Fruit fly (Drosophila melanogaster): ENCODE data around the gene yellow-c.

yellow-c gene

dm6 chr2L:15038339-15039308, 3.4 kb downstream of the yellow-c start, which contains the start of gene CIAPIN1 (continued):
- TF ChIP-seq Dfd (GFP tag; optimal IDR thresholded peaks at IDR 0.05), result no peak
- no peak for TF ChIP-seq HLH3B (GFP tag; IDR thresholded peaks at IDR 0.05)
- TF ChIP-seq CG17912 (GFP tag; optimal IDR thresholded peaks at IDR 0.05), result no peak
- no peak for TF ChIP-seq danr (GFP tag; IDR thresholded peaks at IDR 0.05)
- TF ChIP-seq CG31388 (GFP tag; optimal IDR thresholded peaks at IDR 0.05), result no peak
- no peak for TF ChIP-seq cwo (GFP tag; optimal IDR thresholded peaks at IDR 0.05)
- TF ChIP-seq bbx (GFP tag; IDR thresholded peaks at IDR 0.05; ENCODE audit: partially characterized antibody), result peak; percentile 65
- TF ChIP-seq Nf-YC (tag; optimal IDR thresholded peaks at IDR 0.05), result no peak
- TF ChIP-seq CG9215 (GFP tag; IDR thresholded peaks at IDR 0.05), result no peak
- TF ChIP-seq CG15514 (GFP tag; optimal IDR thresholded peaks at IDR 0.05), result peak; percentile 83
- peak; percentile 52 for TF ChIP-seq Bgb (GFP tag; IDR thresholded peaks at IDR 0.05; ENCODE audit: partially characterized antibody)
- no peak for TF ChIP-seq bigmax (GFP tag; optimal IDR thresholded peaks at IDR 0.05)
- no peak for TF ChIP-seq en (GFP tag; optimal IDR thresholded peaks at IDR 0.05)
- no peak; the same call in 1 of the 2 replicates for TF ChIP-seq sna (GFP tag; IDR thresholded peaks at IDR 0.05; ENCODE audit: partially characterized antibody)
- TF ChIP-seq CG11456 (GFP tag; IDR thresholded peaks at IDR 0.05), result no peak
- peak; percentile 69 for TF ChIP-seq MESR4 (GFP tag; optimal IDR thresholded peaks at IDR 0.05)
- TF ChIP-seq CG10543 (GFP tag; optimal IDR thresholded peaks at IDR 0.05), result no peak
- TF ChIP-seq crol (GFP tag; IDR thresholded peaks at IDR 0.05), result no peak
- no peak for TF ChIP-seq CG6683 (GFP tag; optimal IDR thresholded peaks at IDR 0.05)
- peak; percentile 40; the same call in 1 of the 3 replicates for TF ChIP-seq CG7963 (GFP tag; IDR thresholded peaks at IDR 0.05; ENCODE audit: partially characterized antibody)
- TF ChIP-seq Oli (tag; optimal IDR thresholded peaks at IDR 0.05), result no peak
- TF ChIP-seq Oaz (GFP tag; IDR thresholded peaks at IDR 0.05), result no peak
- TF ChIP-seq Dad (GFP tag; optimal IDR thresholded peaks at IDR 0.05), result no peak
- TF ChIP-seq CG3726 (GFP tag; IDR thresholded peaks at IDR 0.05), result no peak
- no peak for TF ChIP-seq Gug (GFP tag; IDR thresholded peaks at IDR 0.05)
- no peak for TF ChIP-seq usp (GFP tag; optimal IDR thresholded peaks at IDR 0.05)
- 0 out of 2 replicates have a peak, but pooled peaks have one; percentile 51 for TF ChIP-seq CG42726 (GFP tag; IDR thresholded peaks at IDR 0.05; ENCODE audit: partially characterized antibody)
- no peak for TF ChIP-seq CG8290 (GFP tag; optimal IDR thresholded peaks at IDR 0.05)
- TF ChIP-seq CG8290 (tag; optimal IDR thresholded peaks at IDR 0.05), result no peak
- no peak for TF ChIP-seq CG4328 (GFP tag; optimal IDR thresholded peaks at IDR 0.05)
- no peak for TF ChIP-seq CG9609 (GFP tag; optimal IDR thresholded peaks at IDR 0.05)
- no peak for TF ChIP-seq CG4424 (GFP tag; optimal IDR thresholded peaks at IDR 0.05)
- TF ChIP-seq CG16863 (GFP tag; optimal IDR thresholded peaks at IDR 0.05), result no peak
- no peak for TF ChIP-seq Aef1 (GFP tag; IDR thresholded peaks at IDR 0.05)
- no peak for TF ChIP-seq vfl (GFP tag; optimal IDR thresholded peaks at IDR 0.05)
- no peak for TF ChIP-seq Hr78 (GFP tag; optimal IDR thresholded peaks at IDR 0.05)
- TF ChIP-seq Poxn (GFP tag; IDR thresholded peaks at IDR 0.05), result no peak
- peak; percentile 22 for TF ChIP-seq tio (GFP tag; optimal IDR thresholded peaks at IDR 0.05)
- no peak for TF ChIP-seq unc-4 (GFP tag; IDR thresholded peaks at IDR 0.05; ENCODE audit: partially characterized antibody)
- TF ChIP-seq Ets97D (GFP tag; optimal IDR thresholded peaks at IDR 0.05), result no peak
- no peak for TF ChIP-seq Ssrp (tag; optimal IDR thresholded peaks at IDR 0.05)
- TF ChIP-seq CG13624 (GFP tag; optimal IDR thresholded peaks at IDR 0.05), result no peak
- TF ChIP-seq lola (GFP tag; optimal IDR thresholded peaks at IDR 0.05), result peak in 1 of 3 experiments; percentile 16
- TF ChIP-seq CG14667 (GFP tag; IDR thresholded peaks at IDR 0.05), result no peak
- no peak for TF ChIP-seq CG15073 (GFP tag; optimal IDR thresholded peaks at IDR 0.05)
- 0 out of 4 replicates have a peak, but pooled peaks have one; percentile 32 for TF ChIP-seq chinmo (GFP tag; IDR thresholded peaks at IDR 0.05; ENCODE audit: partially characterized antibody)
- TF ChIP-seq ro (GFP tag; IDR thresholded peaks at IDR 0.05), result no peak
- no peak for TF ChIP-seq gcm2 (GFP tag; optimal IDR thresholded peaks at IDR 0.05)

All from whole organism, embryonic.